Fruit fly (Drosophila melanogaster) whole organism, embryonic: ENCODE data around the gene inc.
A peak's percentile ranks its signal among the peaks of the same experiment; 100 is the strongest.

Source experiments
- ATbp ChIP-seq: fragments of 200-800 bp; sonication (Bioruptor generic); optimal IDR thresholded peaks from 2 replicates; lab custom pipeline; 2017; ENCODE audit warnings: missing biosample characterization, mild to moderate bottlenecking, missing genetic modification characterization, missing genetic modification reagents
- Atf3 ChIP-seq: fragments of 200-800 bp; sonication (Bioruptor generic); optimal IDR thresholded peaks from 3 replicates; lab custom pipeline; 2016; ENCODE audit warnings: missing biosample characterization, missing genetic modification characterization
- C15 ChIP-seq: fragments of 200-800 bp; sonication (Bioruptor generic); IDR thresholded peaks from 3 replicates; pipeline ENCODE4 v1.3.6; 2022; ENCODE audit warnings: missing biosample characterization, missing genetic modification characterization
- CG11247 ChIP-seq: fragments of 200-800 bp; sonication (Bioruptor generic); IDR thresholded peaks from 2 replicates; pipeline ENCODE4 v1.3.6; 2022; ENCODE audit warnings: missing biosample characterization, missing genetic modification characterization
- CG11398 ChIP-seq: fragments of 200-800 bp; sonication (Bioruptor generic); optimal IDR thresholded peaks from 2 replicates; lab custom pipeline; 2016; ENCODE audit warnings: missing biosample characterization, missing genetic modification characterization
- CG11696 ChIP-seq: fragments of 200-800 bp; sonication (Bioruptor generic); IDR thresholded peaks from 2 replicates; pipeline ENCODE4 v1.3.6; 2022; ENCODE audit warnings: missing biosample characterization, missing genetic modification characterization
- CG12299 ChIP-seq: fragments of 200-800 bp; sonication (Bioruptor generic); optimal IDR thresholded peaks from 2 replicates; lab custom pipeline; 2018; ENCODE audit warnings: missing biosample characterization, mild to moderate bottlenecking, missing genetic modification characterization
- CG16779 ChIP-seq: fragments of 200-800 bp; sonication (Bioruptor generic); IDR thresholded peaks from 2 replicates; pipeline ENCODE4 v1.3.6; 2022; ENCODE audit warnings: missing biosample characterization, missing genetic modification characterization
- CG17328 ChIP-seq: fragments of 200-800 bp; sonication (Bioruptor generic); IDR thresholded peaks from 2 replicates; pipeline ENCODE4 v1.3.6; 2022; ENCODE audit warnings: missing biosample characterization, missing genetic modification characterization
- CG17612 ChIP-seq: fragments of 200-800 bp; sonication (Bioruptor generic); IDR thresholded peaks from 2 replicates; pipeline ENCODE4 v1.3.6; 2022; ENCODE audit warnings: missing biosample characterization, missing genetic modification characterization
- CG17802 ChIP-seq: fragments of 200-800 bp; sonication (Bioruptor generic); optimal IDR thresholded peaks from 2 replicates; lab custom pipeline; 2018; ENCODE audit warnings: missing biosample characterization, mild to moderate bottlenecking, missing genetic modification characterization, moderate library complexity
- CG2120 ChIP-seq: fragments of 200-800 bp; sonication (Bioruptor generic); optimal IDR thresholded peaks from 3 replicates; lab custom pipeline; 2016; ENCODE audit warnings: missing biosample characterization, missing genetic modification characterization
- CG30020 ChIP-seq: fragments of 200-800 bp; optimal IDR thresholded peaks from 2 replicates; lab custom pipeline; 2019; ENCODE audit warnings: missing biosample characterization, mild to moderate bottlenecking, missing genetic modification characterization, moderate library complexity
- CG42726 ChIP-seq: fragments of 200-800 bp; sonication (Bioruptor generic); IDR thresholded peaks from 2 replicates; pipeline ENCODE4 v1.3.6; 2022; ENCODE audit warnings: missing biosample characterization, missing genetic modification characterization; ENCODE audit not compliant: partially characterized antibody
- CG43689 ChIP-seq: fragments of 200-800 bp; sonication (Bioruptor generic); IDR thresholded peaks from 2 replicates; pipeline ENCODE4 v1.3.6; 2022; ENCODE audit warnings: missing biosample characterization, missing genetic modification characterization
- CG6654 ChIP-seq: fragments of 200-800 bp; sonication (Bioruptor generic); optimal IDR thresholded peaks from 2 replicates; lab custom pipeline; 2017; ENCODE audit warnings: missing biosample characterization, mild to moderate bottlenecking, missing genetic modification characterization
- CG7271 ChIP-seq: fragments of 200-800 bp; sonication (Bioruptor generic); optimal IDR thresholded peaks from 2 replicates; lab custom pipeline; 2018; ENCODE audit warnings: missing biosample characterization, mild to moderate bottlenecking, missing genetic modification characterization, moderate library complexity
- CG8089 ChIP-seq: fragments of 200-800 bp; sonication (Bioruptor generic); optimal IDR thresholded peaks from 3 replicates; lab custom pipeline; 2016; ENCODE audit warnings: missing biosample characterization, missing genetic modification characterization
- CG8290 ChIP-seq, 3 experiments: fragments of 200-800 bp; sonication (Bioruptor generic); optimal IDR thresholded peaks; 2 replicates each; lab custom pipeline; 2016 to 2019; ENCODE audit warnings: missing biosample characterization in 3 of 3, missing genetic modification characterization in 3 of 3, mild to moderate bottlenecking in 2 of 3, moderate library complexity in 1 of 3
- CG8359 ChIP-seq: fragments of 200-800 bp; sonication (Bioruptor generic); optimal IDR thresholded peaks from 2 replicates; lab custom pipeline; 2017; ENCODE audit warnings: missing biosample characterization, mild to moderate bottlenecking, missing genetic modification characterization, borderline replicate concordance
- Camta ChIP-seq: fragments of 200-800 bp; sonication (Bioruptor generic); optimal IDR thresholded peaks from 2 replicates; lab custom pipeline; 2016; ENCODE audit warnings: missing biosample characterization, missing genetic modification characterization
- D ChIP-seq, 2 experiments: fragments of 200-800 bp in 1 of 2; fragments of >200 bp in 1 of 2; sonication (Bioruptor generic) in 1 of 2; optimal IDR thresholded peaks; 2 replicates in 1 of 2; 3 replicates in 1 of 2; lab custom pipeline; 2017; ENCODE audit warnings: mild to moderate bottlenecking in 1 of 2, missing biosample characterization in 1 of 2, missing genetic modification characterization in 1 of 2, missing genetic modification reagents in 1 of 2
- Dbx ChIP-seq: fragments of 200-800 bp; sonication (Bioruptor generic); IDR thresholded peaks from 3 replicates; pipeline ENCODE4 v1.3.6; 2022; ENCODE audit warnings: missing biosample characterization, missing genetic modification characterization
- Hmr ChIP-seq: fragments of 200-800 bp; sonication (Bioruptor generic); optimal IDR thresholded peaks from 3 replicates; lab custom pipeline; 2017; ENCODE audit warnings: mild to moderate bottlenecking, missing biosample characterization, missing genetic modification reagents, missing genetic modification characterization
- Jarid2 ChIP-seq: fragments of 200-800 bp; sonication (Bioruptor generic); optimal IDR thresholded peaks from 3 replicates; lab custom pipeline; 2017; ENCODE audit warnings: mild to moderate bottlenecking, missing biosample characterization, missing genetic modification reagents, missing genetic modification characterization
- Max ChIP-seq: fragments of 200-800 bp; sonication (Bioruptor generic); optimal IDR thresholded peaks from 2 replicates; lab custom pipeline; 2016; ENCODE audit warnings: missing biosample characterization, mild to moderate bottlenecking, missing genetic modification characterization
- Sox100B ChIP-seq: fragments of 200-800 bp; sonication (Bioruptor generic); optimal IDR thresholded peaks from 3 replicates; lab custom pipeline; 2018; ENCODE audit warnings: missing biosample characterization, mild to moderate bottlenecking, missing genetic modification characterization
- Xbp1 ChIP-seq: fragments of 200-800 bp; sonication (Bioruptor generic); optimal IDR thresholded peaks from 3 replicates; lab custom pipeline; 2016; ENCODE audit warnings: missing biosample characterization, mild to moderate bottlenecking, missing genetic modification characterization
- ac ChIP-seq: fragments of 200-800 bp; sonication (Bioruptor generic); optimal IDR thresholded peaks from 3 replicates; lab custom pipeline; 2017; ENCODE audit warnings: missing biosample characterization, mild to moderate bottlenecking, missing genetic modification characterization
- ap ChIP-seq: fragments of 200-800 bp; sonication (Bioruptor generic); IDR thresholded peaks from 2 replicates; pipeline ENCODE4 v1.3.6; 2022; ENCODE audit warnings: missing biosample characterization, missing genetic modification characterization
- chif ChIP-seq, 2 experiments: fragments of 200-800 bp; sonication (Bioruptor generic); optimal IDR thresholded peaks; 3 replicates each; lab custom pipeline; 2016; ENCODE audit warnings: missing biosample characterization in 2 of 2, missing genetic modification characterization in 2 of 2
- ewg ChIP-seq: fragments of 200-800 bp; sonication (Bioruptor generic); optimal IDR thresholded peaks from 3 replicates; lab custom pipeline; 2017; ENCODE audit warnings: mild to moderate bottlenecking, missing biosample characterization, missing genetic modification reagents, missing genetic modification characterization
- fru ChIP-seq: fragments of >200 bp; optimal IDR thresholded peaks from 2 replicates; lab custom pipeline; 2017
- ham ChIP-seq: fragments of 200-800 bp; sonication (Bioruptor generic); IDR thresholded peaks from 2 replicates; pipeline ENCODE4 v1.3.6; 2022; ENCODE audit warnings: missing biosample characterization, missing genetic modification characterization
- hkb ChIP-seq, 2 experiments: fragments of 200-800 bp in 1 of 2; fragments of >200 bp in 1 of 2; sonication (Bioruptor generic) in 1 of 2; IDR thresholded peaks in 1 of 2; optimal IDR thresholded peaks in 1 of 2; 2 replicates each; pipeline versions ENCODE4 v1.3.6 to Lab custom; 2017 to 2022; ENCODE audit warnings: missing biosample characterization in 1 of 2, missing genetic modification characterization in 1 of 2
- hth ChIP-seq: fragments of >200 bp; optimal IDR thresholded peaks from 2 replicates; lab custom pipeline; 2017; ENCODE audit warnings: inconsistent platforms
- inv ChIP-seq: fragments of 200-800 bp; sonication (Bioruptor generic); IDR thresholded peaks from 2 replicates; pipeline ENCODE4 v1.3.6; 2022; ENCODE audit warnings: missing biosample characterization, missing genetic modification characterization; ENCODE audit not compliant: partially characterized antibody
- klu ChIP-seq: fragments of 200-800 bp; sonication (Bioruptor generic); IDR thresholded peaks from 2 replicates; pipeline ENCODE4 v1.3.6; 2022; ENCODE audit warnings: missing biosample characterization, missing genetic modification characterization
- lilli ChIP-seq: fragments of 200-800 bp; sonication (Bioruptor generic); optimal IDR thresholded peaks from 3 replicates; lab custom pipeline; 2016; ENCODE audit warnings: missing biosample characterization, missing genetic modification characterization
- peb ChIP-seq: fragments of 200-800 bp; sonication (Bioruptor generic); IDR thresholded peaks from 2 replicates; pipeline ENCODE4 v1.3.6; 2022; ENCODE audit warnings: missing biosample characterization, missing genetic modification characterization
- pita ChIP-seq: fragments of 200-800 bp; sonication (Bioruptor generic); optimal IDR thresholded peaks from 2 replicates; lab custom pipeline; 2017; ENCODE audit warnings: missing biosample characterization, mild to moderate bottlenecking, missing genetic modification characterization
- repo ChIP-seq: fragments of 200-800 bp; sonication (Bioruptor generic); optimal IDR thresholded peaks from 2 replicates; lab custom pipeline; 2016; ENCODE audit warnings: missing biosample characterization, missing genetic modification characterization
- sd ChIP-seq: fragments of 200-800 bp; sonication (Bioruptor generic); optimal IDR thresholded peaks from 3 replicates; lab custom pipeline; 2018; ENCODE audit warnings: missing biosample characterization, mild to moderate bottlenecking, missing genetic modification characterization, moderate library complexity
- sna ChIP-seq: fragments of 200-800 bp; sonication (Bioruptor generic); IDR thresholded peaks from 2 replicates; pipeline ENCODE4 v1.3.6; 2022; ENCODE audit warnings: missing biosample characterization, missing genetic modification characterization; ENCODE audit not compliant: partially characterized antibody
- tin ChIP-seq: fragments of 200-800 bp; sonication (Bioruptor generic); optimal IDR thresholded peaks from 3 replicates; lab custom pipeline; 2016; ENCODE audit warnings: missing biosample characterization, missing genetic modification characterization
- wek ChIP-seq: fragments of 200-800 bp; sonication (Bioruptor generic); optimal IDR thresholded peaks from 3 replicates; lab custom pipeline; 2018; ENCODE audit warnings: missing biosample characterization, mild to moderate bottlenecking, missing genetic modification characterization, moderate library complexity
- yki ChIP-seq: fragments of >200 bp; optimal IDR thresholded peaks from 3 replicates; lab custom pipeline; 2018
- zen2 ChIP-seq: fragments of 200-800 bp; sonication (Bioruptor generic); IDR thresholded peaks from 3 replicates; pipeline ENCODE4 v1.3.6; 2022; ENCODE audit warnings: missing biosample characterization, missing genetic modification characterization; ENCODE audit not compliant: partially characterized antibody

inc gene

DNA sequence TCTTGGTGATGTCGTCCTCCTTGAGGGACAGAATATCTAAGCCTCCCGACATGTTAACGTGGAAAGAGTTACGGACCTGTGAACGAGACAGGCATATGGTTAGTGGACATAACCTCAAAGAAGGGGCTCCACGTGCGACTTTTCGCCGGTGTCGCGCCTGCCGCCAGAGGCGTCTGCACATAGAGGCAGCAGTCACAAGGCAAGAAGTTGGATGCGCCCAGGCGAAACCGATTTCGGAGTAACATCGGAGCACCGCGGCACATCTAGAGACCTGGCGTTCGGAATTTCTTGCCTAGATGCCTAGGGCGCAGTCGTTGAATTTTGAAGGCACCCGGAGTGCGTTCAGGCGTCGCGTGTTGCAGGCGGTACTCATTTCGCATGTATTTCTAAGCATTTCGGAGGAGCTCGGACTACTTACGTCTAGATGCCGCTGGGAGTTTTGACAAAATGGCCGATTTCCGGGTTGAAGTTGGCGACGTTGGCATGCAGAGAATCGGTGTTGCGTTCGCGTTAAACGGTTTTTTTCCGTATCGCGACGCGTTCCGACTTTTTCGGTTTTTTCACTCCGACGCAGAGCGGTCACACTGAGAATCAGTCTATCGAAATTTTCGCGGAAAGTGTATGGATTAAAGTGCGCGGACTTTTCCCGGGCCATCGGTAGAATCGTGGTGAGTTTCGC is at the start of gene inc, which contains the start of gene sta (continued):
- TF ChIP-seq CG30020 (peak; percentile 26), ham (GFP tag; lab: Robert Waterston, UW) (no peak), C15 (GFP tag; lab: Robert Waterston, UW) (0 out of 3 replicates have a peak, but pooled peaks have one; percentile 14), Jarid2 (GFP tag; lab: Kevin White, UChicago) (peak; percentile 76), ewg (GFP tag; lab: Kevin White, UChicago) (peak; percentile 72), ATbp (GFP tag; lab: Kevin White, UChicago) (peak; percentile 71), zen2 (GFP tag; lab: Robert Waterston, UW) (peak; percentile 66; the same call in 2 of the 3 replicates), CG17328 (peak; percentile 51; the same call in 1 of the 2 replicates), hth (no peak), CG8290 (GFP tag; optimal IDR thresholded peaks at IDR 0.05; lab: Kevin White, UChicago) (peak; percentile 34), CG8290 (tag; optimal IDR thresholded peaks at IDR 0.05; lab: Kevin White, UChicago) (peak in 1 of 2 experiments; percentile 91), CG11247 (GFP tag; lab: Robert Waterston, UW) (peak; percentile 43), Hmr (GFP tag; lab: Kevin White, UChicago) (peak; percentile 92), sd (tag; lab: Kevin White, UChicago) (peak; percentile 78), CG11398 (peak; percentile 48), Camta (GFP tag; lab: Kevin White, UChicago) (peak; percentile 28), tin (GFP tag; lab: Kevin White, UChicago) (peak; percentile 31), yki (no peak), Dbx (GFP tag; lab: Robert Waterston, UW) (peak; percentile 80), repo (GFP tag; lab: Kevin White, UChicago) (peak; percentile 54), ac (GFP tag; lab: Kevin White, UChicago) (peak; percentile 37), hkb (optimal IDR thresholded peaks at IDR 0.05; lab: Kevin White, UChicago) (peak; percentile 35), hkb (GFP tag; IDR thresholded peaks at IDR 0.05; lab: Robert Waterston, UW) (peak; percentile 74), CG11696 (GFP tag; lab: Robert Waterston, UW) (no peak), Sox100B (GFP tag; lab: Kevin White, UChicago) (no peak), wek (GFP tag; lab: Kevin White, UChicago) (peak; percentile 76), ap (no peak), sna (peak; percentile 44), CG7271 (peak; percentile 73), CG16779 (GFP tag; lab: Robert Waterston, UW) (peak; percentile 32; the same call in 1 of the 2 replicates), Max (GFP tag; lab: Kevin White, UChicago) (peak; percentile 61), peb (GFP tag; lab: Robert Waterston, UW) (no peak), CG17802 (peak; percentile 20), chif (GFP tag; optimal IDR thresholded peaks at IDR 0.05; lab: Kevin White, UChicago) (peak; percentile 38 to 44), CG12299 (tag; lab: Kevin White, UChicago) (peak; percentile 66), fru (lab: Kevin White, UChicago) (no peak), CG6654 (peak; percentile 12), CG8089 (GFP tag; lab: Kevin White, UChicago) (peak; percentile 45), Xbp1 (GFP tag; lab: Kevin White, UChicago) (peak; percentile 38), CG17612 (no peak), D (optimal IDR thresholded peaks at IDR 0.05; lab: Kevin White, UChicago) (no peak), D (GFP tag; optimal IDR thresholded peaks at IDR 0.05; lab: Kevin White, UChicago) (peak; percentile 46), CG8359 (GFP tag; lab: Kevin White, UChicago) (peak; percentile 10), inv (peak; percentile 38; the same call in 1 of the 2 replicates), lilli (peak; percentile 65), pita (peak; percentile 44), CG43689 (GFP tag; lab: Robert Waterston, UW) (no peak), CG2120 (GFP tag; lab: Kevin White, UChicago) (peak; percentile 60), CG42726 (GFP tag; lab: Robert Waterston, UW) (peak; percentile 74), Atf3 (no peak), klu (GFP tag; lab: Robert Waterston, UW) (no peak)
